Worm (Caenorhabditis elegans) whole organism, L3 larva: ENCODE results near the gene cyld-1.

Source experiments
- ama-1 ChIP-seq: fragments of 150-350 bp; optimal IDR thresholded peaks from 2 replicates; lab custom pipeline; 2018
- daf-12 ChIP-seq: fragments of 150-350 bp; optimal IDR thresholded peaks from 2 replicates; lab custom pipeline; 2014; ENCODE audit warnings: missing biosample characterization, missing genetic modification reagents, missing genetic modification characterization
- mdl-1 ChIP-seq: fragments of 150-350 bp; optimal IDR thresholded peaks from 2 replicates; lab custom pipeline; 2014; ENCODE audit warnings: missing biosample characterization, missing genetic modification characterization
- nhr-77 ChIP-seq: fragments of 150-350 bp; optimal IDR thresholded peaks from 2 replicates; lab custom pipeline; 2014; ENCODE audit warnings: missing biosample characterization, missing genetic modification characterization
- sea-2 ChIP-seq: fragments of 150-350 bp; sonication (generic microtip); optimal IDR thresholded peaks from 4 replicates; lab custom pipeline; 2014; ENCODE audit warnings: missing biosample characterization, missing genetic modification reagents, missing genetic modification characterization

ce11 chrIII:9862469-9862868 lies 48.0 kb downstream of the cyld-1 start:
- TF ChIP-seq mdl-1 (tag; lab: Kevin White, UChicago) (no peak), nhr-77 (tag; lab: Kevin White, UChicago) (no peak), sea-2 (GFP tag; lab: Kevin White, UChicago) (no peak), ama-1 (no peak), daf-12 (tag; lab: Kevin White, UChicago) (no peak)
